Fruit fly (Drosophila melanogaster) whole organism, embryonic: ENCODE data around the gene CG42489.

Experiments used
- Atf-2 ChIP-seq: fragments of 200-800 bp; sonication (Bioruptor generic); optimal IDR thresholded peaks from 2 replicates; lab custom pipeline; 2016; ENCODE audit warnings: missing biosample characterization, missing genetic modification characterization
- Bgb ChIP-seq: fragments of 200-800 bp; sonication (Bioruptor generic); IDR thresholded peaks from 2 replicates; pipeline ENCODE4 v1.3.6; 2022; ENCODE audit warnings: missing biosample characterization, missing genetic modification characterization; ENCODE audit not compliant: partially characterized antibody
- CG10565 ChIP-seq: fragments of 200-800 bp; sonication (Bioruptor generic); optimal IDR thresholded peaks from 3 replicates; lab custom pipeline; 2016; ENCODE audit warnings: missing biosample characterization, mild to moderate bottlenecking, missing genetic modification characterization
- CG10959 ChIP-seq: fragments of 200-800 bp; sonication (Bioruptor generic); IDR thresholded peaks from 2 replicates; pipeline ENCODE4 v1.3.6; 2022; ENCODE audit warnings: missing biosample characterization, missing genetic modification characterization
- CG11504 ChIP-seq: fragments of 200-800 bp; sonication (Bioruptor generic); optimal IDR thresholded peaks from 3 replicates; lab custom pipeline; 2019; ENCODE audit warnings: missing biosample characterization, mild to moderate bottlenecking, missing genetic modification characterization, moderate library complexity
- CG12391 ChIP-seq: fragments of 200-800 bp; sonication (Bioruptor generic); optimal IDR thresholded peaks from 3 replicates; lab custom pipeline; 2018; ENCODE audit warnings: missing biosample characterization, mild to moderate bottlenecking, missing genetic modification characterization, moderate library complexity
- CG13296 ChIP-seq: fragments of 200-800 bp; sonication (Bioruptor generic); optimal IDR thresholded peaks from 3 replicates; lab custom pipeline; 2018; ENCODE audit warnings: missing biosample characterization, mild to moderate bottlenecking, missing genetic modification characterization
- CG14050 ChIP-seq: fragments of 200-800 bp; sonication (Bioruptor generic); IDR thresholded peaks from 3 replicates; pipeline ENCODE4 v1.3.6; 2022; ENCODE audit warnings: missing biosample characterization, missing genetic modification characterization
- CG14441 ChIP-seq: fragments of 200-800 bp; sonication (Bioruptor generic); IDR thresholded peaks from 2 replicates; pipeline ENCODE4 v1.3.6; 2022; ENCODE audit warnings: missing biosample characterization, missing genetic modification characterization
- CG15011 ChIP-seq: fragments of 200-800 bp; sonication (Bioruptor generic); optimal IDR thresholded peaks from 3 replicates; lab custom pipeline; 2018; ENCODE audit warnings: missing biosample characterization, mild to moderate bottlenecking, missing genetic modification characterization
- CG1603 ChIP-seq: fragments of 200-800 bp; sonication (Bioruptor generic); optimal IDR thresholded peaks from 2 replicates; lab custom pipeline; 2019; ENCODE audit warnings: missing biosample characterization, mild to moderate bottlenecking, missing genetic modification characterization, moderate library complexity
- CG17328 ChIP-seq: fragments of 200-800 bp; sonication (Bioruptor generic); IDR thresholded peaks from 2 replicates; pipeline ENCODE4 v1.3.6; 2022; ENCODE audit warnings: missing biosample characterization, missing genetic modification characterization
- CG17359 ChIP-seq: fragments of 200-800 bp; sonication (Bioruptor generic); optimal IDR thresholded peaks from 3 replicates; lab custom pipeline; 2018; ENCODE audit warnings: missing biosample characterization, mild to moderate bottlenecking, missing genetic modification characterization, moderate library complexity
- CG17385 ChIP-seq: fragments of 200-800 bp; sonication (Bioruptor generic); optimal IDR thresholded peaks from 3 replicates; lab custom pipeline; 2018; ENCODE audit warnings: missing biosample characterization, mild to moderate bottlenecking, missing genetic modification characterization
- CG18262 ChIP-seq: fragments of 200-800 bp; optimal IDR thresholded peaks from 3 replicates; lab custom pipeline; 2019; ENCODE audit warnings: missing biosample characterization, mild to moderate bottlenecking, missing genetic modification characterization, moderate library complexity
- CG2199 ChIP-seq: fragments of 200-800 bp; sonication (Bioruptor generic); IDR thresholded peaks from 3 replicates; pipeline ENCODE4 v1.3.6; 2022; ENCODE audit warnings: missing biosample characterization, missing genetic modification characterization
- CG32767 ChIP-seq: fragments of 200-800 bp; sonication (Bioruptor generic); IDR thresholded peaks from 2 replicates; pipeline ENCODE4 v1.3.6; 2022; ENCODE audit warnings: missing biosample characterization, missing genetic modification characterization
- CG32772 ChIP-seq: fragments of 200-800 bp; sonication (Bioruptor generic); IDR thresholded peaks from 2 replicates; pipeline ENCODE4 v1.3.6; 2022; ENCODE audit warnings: missing biosample characterization, missing genetic modification characterization
- CG7928 ChIP-seq: fragments of 200-800 bp; sonication (Bioruptor generic); optimal IDR thresholded peaks from 2 replicates; lab custom pipeline; 2017; ENCODE audit warnings: missing biosample characterization, mild to moderate bottlenecking, missing genetic modification characterization
- CG8089 ChIP-seq: fragments of 200-800 bp; sonication (Bioruptor generic); optimal IDR thresholded peaks from 3 replicates; lab custom pipeline; 2016; ENCODE audit warnings: missing biosample characterization, missing genetic modification characterization
- CG8924 ChIP-seq: fragments of 200-800 bp; optimal IDR thresholded peaks from 3 replicates; lab custom pipeline; 2019; ENCODE audit warnings: missing biosample characterization, mild to moderate bottlenecking, missing genetic modification characterization, moderate library complexity
- CG9609 ChIP-seq: fragments of 200-800 bp; sonication (Bioruptor generic); optimal IDR thresholded peaks from 3 replicates; lab custom pipeline; 2016; ENCODE audit warnings: missing biosample characterization, missing genetic modification characterization
- CG9932 ChIP-seq: fragments of 200-800 bp; sonication (Bioruptor generic); IDR thresholded peaks from 2 replicates; pipeline ENCODE4 v1.3.6; 2022; ENCODE audit warnings: missing biosample characterization, missing genetic modification characterization
- Chrac-16 ChIP-seq: fragments of 200-800 bp; sonication (Bioruptor generic); optimal IDR thresholded peaks from 3 replicates; lab custom pipeline; 2016; ENCODE audit warnings: missing biosample characterization, missing genetic modification characterization
- Dref ChIP-seq: fragments of 200-800 bp; sonication (Bioruptor generic); IDR thresholded peaks from 2 replicates; pipeline ENCODE4 v1.3.6; 2022; ENCODE audit warnings: missing biosample characterization, missing genetic modification characterization
- HmgD ChIP-seq: fragments of 200-800 bp; sonication (Bioruptor generic); optimal IDR thresholded peaks from 3 replicates; lab custom pipeline; 2016; ENCODE audit warnings: missing biosample characterization, missing genetic modification characterization
- HmgZ ChIP-seq: fragments of 200-800 bp; sonication (Bioruptor generic); optimal IDR thresholded peaks from 2 replicates; lab custom pipeline; 2018; ENCODE audit warnings: missing biosample characterization, mild to moderate bottlenecking, missing genetic modification characterization
- Hmx ChIP-seq: fragments of 200-800 bp; sonication (Bioruptor generic); optimal IDR thresholded peaks from 2 replicates; lab custom pipeline; 2016; ENCODE audit warnings: missing biosample characterization, missing genetic modification characterization
- Meics ChIP-seq: fragments of 200-800 bp; sonication (Bioruptor generic); optimal IDR thresholded peaks from 2 replicates; lab custom pipeline; 2017; ENCODE audit warnings: missing biosample characterization, mild to moderate bottlenecking, missing genetic modification characterization
- Mes4 ChIP-seq: fragments of 200-800 bp; sonication (Bioruptor generic); optimal IDR thresholded peaks from 2 replicates; lab custom pipeline; 2016; ENCODE audit warnings: missing biosample characterization, missing genetic modification characterization
- Oaz ChIP-seq: fragments of 200-800 bp; sonication (Bioruptor generic); IDR thresholded peaks from 2 replicates; pipeline ENCODE4 v1.3.6; 2022; ENCODE audit warnings: missing biosample characterization, missing genetic modification characterization
- Six4 ChIP-seq: fragments of 200-800 bp; sonication (Bioruptor generic); optimal IDR thresholded peaks from 2 replicates; lab custom pipeline; 2016; ENCODE audit warnings: missing biosample characterization, missing genetic modification characterization
- TFAM ChIP-seq: fragments of 200-800 bp; sonication (Bioruptor generic); optimal IDR thresholded peaks from 2 replicates; lab custom pipeline; 2017; ENCODE audit warnings: missing biosample characterization, missing genetic modification characterization, inconsistent platforms
- Trl ChIP-seq, 3 experiments: fragments of >200 bp in 2 of 3; fragments of 200-800 bp in 1 of 3; sonication (Bioruptor generic) in 1 of 3; optimal IDR thresholded peaks; 2 replicates in 1 of 3; 3 replicates in 2 of 3; lab custom pipeline; 2016 to 2017; ENCODE audit warnings: missing biosample characterization in 1 of 3, missing genetic modification characterization in 1 of 3
- Vsx1 ChIP-seq: fragments of 200-800 bp; sonication (Bioruptor generic); optimal IDR thresholded peaks from 2 replicates; lab custom pipeline; 2017; ENCODE audit warnings: missing biosample characterization, mild to moderate bottlenecking, missing genetic modification characterization, missing genetic modification reagents
- ash1 ChIP-seq: fragments of 200-800 bp; sonication (Bioruptor generic); optimal IDR thresholded peaks from 2 replicates; lab custom pipeline; 2018; ENCODE audit warnings: missing biosample characterization, mild to moderate bottlenecking, missing genetic modification characterization
- chm ChIP-seq: fragments of 200-800 bp; sonication (Bioruptor generic); IDR thresholded peaks from 2 replicates; pipeline ENCODE4 v1.3.6; 2022; ENCODE audit warnings: missing biosample characterization, missing genetic modification characterization
- danr ChIP-seq: fragments of 200-800 bp; sonication (Bioruptor generic); IDR thresholded peaks from 2 replicates; pipeline ENCODE4 v1.3.6; 2022; ENCODE audit warnings: missing biosample characterization, missing genetic modification characterization
- disco-r ChIP-seq: fragments of 200-800 bp; sonication (Bioruptor generic); optimal IDR thresholded peaks from 2 replicates; lab custom pipeline; 2016; ENCODE audit warnings: missing biosample characterization, missing genetic modification characterization
- fd102C ChIP-seq: fragments of 200-800 bp; sonication (Bioruptor generic); optimal IDR thresholded peaks from 2 replicates; lab custom pipeline; 2018; ENCODE audit warnings: missing biosample characterization, mild to moderate bottlenecking, missing genetic modification characterization, moderate library complexity
- fru ChIP-seq: fragments of >200 bp; optimal IDR thresholded peaks from 2 replicates; lab custom pipeline; 2017
- gro ChIP-seq: fragments of 200-800 bp; sonication (Bioruptor generic); optimal IDR thresholded peaks from 2 replicates; lab custom pipeline; 2016; ENCODE audit warnings: missing biosample characterization, missing genetic modification characterization
- ind ChIP-seq: fragments of 200-800 bp; sonication (Bioruptor generic); optimal IDR thresholded peaks from 3 replicates; lab custom pipeline; 2016; ENCODE audit warnings: missing biosample characterization, missing genetic modification characterization
- lilli ChIP-seq: fragments of 200-800 bp; sonication (Bioruptor generic); optimal IDR thresholded peaks from 3 replicates; lab custom pipeline; 2016; ENCODE audit warnings: missing biosample characterization, missing genetic modification characterization
- schlank ChIP-seq: fragments of 200-800 bp; sonication (Bioruptor generic); optimal IDR thresholded peaks from 2 replicates; lab custom pipeline; 2018; ENCODE audit warnings: missing biosample characterization, mild to moderate bottlenecking, missing genetic modification characterization
- shn ChIP-seq: fragments of 200-800 bp; sonication (Bioruptor generic); optimal IDR thresholded peaks from 3 replicates; lab custom pipeline; 2016; ENCODE audit warnings: missing biosample characterization, missing genetic modification characterization
- sima ChIP-seq: fragments of 200-800 bp; sonication (Bioruptor generic); optimal IDR thresholded peaks from 2 replicates; lab custom pipeline; 2016; ENCODE audit warnings: missing biosample characterization, missing genetic modification characterization
- trh ChIP-seq: fragments of 200-800 bp; sonication (Bioruptor generic); optimal IDR thresholded peaks from 2 replicates; lab custom pipeline; 2016; ENCODE audit warnings: missing biosample characterization, missing genetic modification characterization
- usp ChIP-seq: fragments of >200 bp; optimal IDR thresholded peaks from 2 replicates; lab custom pipeline; 2017; ENCODE audit warnings: missing biosample characterization, missing genetic modification characterization
- zf30C ChIP-seq: fragments of 200-800 bp; sonication (Bioruptor generic); optimal IDR thresholded peaks from 3 replicates; lab custom pipeline; 2018; ENCODE audit warnings: missing biosample characterization, mild to moderate bottlenecking, missing genetic modification characterization

CG42489 gene

dm6 chr3R:8670529-8671491 lies 16.2 kb upstream of the CG42489 start, which contains the start of gene p (continued):
- TF ChIP-seq zf30C (GFP tag; lab: Kevin White, UChicago) (no peak), danr (GFP tag; lab: Robert Waterston, UW) (no peak), Six4 (GFP tag; lab: Kevin White, UChicago) (peak; percentile 24), CG7928 (GFP tag; lab: Kevin White, UChicago) (no peak), CG14441 (GFP tag; lab: Robert Waterston, UW) (no peak), shn (GFP tag; lab: Kevin White, UChicago) (peak; percentile 39), Hmx (GFP tag; lab: Kevin White, UChicago) (no peak), HmgZ (tag; lab: Kevin White, UChicago) (peak; percentile 37), fru (lab: Kevin White, UChicago) (no peak), CG10959 (GFP tag; lab: Robert Waterston, UW) (no peak), CG12391 (tag; lab: Kevin White, UChicago) (peak; percentile 17), CG18262 (tag; lab: Kevin White, UChicago) (peak; percentile 41), HmgD (no peak), CG15011 (GFP tag; lab: Kevin White, UChicago) (no peak), Dref (GFP tag; lab: Robert Waterston, UW) (no peak), CG9609 (GFP tag; lab: Kevin White, UChicago) (peak; percentile 0), disco-r (GFP tag; lab: Kevin White, UChicago) (no peak), schlank (tag; lab: Kevin White, UChicago) (peak; percentile 47), Trl (optimal IDR thresholded peaks at IDR 0.05; lab: Kevin White, UChicago) (no peak), Trl (GFP tag; optimal IDR thresholded peaks at IDR 0.05; lab: Kevin White, UChicago) (peak; percentile 27), CG10565 (GFP tag; lab: Kevin White, UChicago) (no peak), Oaz (no peak), CG8089 (no peak), CG14050 (GFP tag; lab: Robert Waterston, UW) (no peak), CG9932 (GFP tag; lab: Robert Waterston, UW) (peak; percentile 51), CG32767 (GFP tag; lab: Robert Waterston, UW) (no peak), CG8924 (peak; percentile 21), CG17328 (GFP tag; lab: Robert Waterston, UW) (0 out of 2 replicates have a peak, but pooled peaks have one; percentile 22), TFAM (GFP tag; lab: Kevin White, UChicago) (no peak), trh (GFP tag; lab: Kevin White, UChicago) (no peak), ash1 (GFP tag; lab: Kevin White, UChicago) (no peak), Vsx1 (GFP tag; lab: Kevin White, UChicago) (no peak), ind (GFP tag; lab: Kevin White, UChicago) (peak; percentile 30), fd102C (no peak), lilli (GFP tag; lab: Kevin White, UChicago) (peak; percentile 46), gro (GFP tag; lab: Kevin White, UChicago) (no peak), chm (0 out of 2 replicates have a peak, but pooled peaks have one; percentile 32), usp (GFP tag; lab: Kevin White, UChicago) (no peak), CG1603 (tag; lab: Kevin White, UChicago) (peak; percentile 18), Mes4 (GFP tag; lab: Kevin White, UChicago) (no peak), sima (GFP tag; lab: Kevin White, UChicago) (no peak), CG17385 (GFP tag; lab: Kevin White, UChicago) (peak; percentile 36), Atf-2 (no peak), CG13296 (GFP tag; lab: Kevin White, UChicago) (no peak), CG32772 (GFP tag; lab: Robert Waterston, UW) (peak; percentile 61), CG11504 (tag; lab: Kevin White, UChicago) (peak; percentile 49), CG2199 (no peak), Chrac-16 (GFP tag; lab: Kevin White, UChicago) (no peak), CG17359 (tag; lab: Kevin White, UChicago) (peak; percentile 71), Meics (GFP tag; lab: Kevin White, UChicago) (peak; percentile 60), Bgb (GFP tag; lab: Robert Waterston, UW) (no peak)
